Worm (Caenorhabditis elegans) whole organism, early embryonic: ENCODE results near the gene idpp-9.

ENCODE experiments used
- B0310.2 ChIP-seq: sonication (generic microtip); optimal IDR thresholded peaks from 2 replicates; lab custom pipeline; 2016; ENCODE audit warnings: mild to moderate bottlenecking, missing genetic modification characterization, missing compliant biosample characterization
- F13C5.2 ChIP-seq: sonication (generic microtip); optimal IDR thresholded peaks from 2 replicates; lab custom pipeline; 2017; ENCODE audit warnings: mild to moderate bottlenecking, missing genetic modification characterization, inconsistent platforms, missing compliant biosample characterization
- aly-1 ChIP-seq: sonication (generic microtip); optimal IDR thresholded peaks from 2 replicates; lab custom pipeline; 2016; ENCODE audit warnings: missing genetic modification characterization, missing compliant biosample characterization
- ama-1 ChIP-seq: fragments of 150-350 bp; optimal IDR thresholded peaks from 2 replicates; lab custom pipeline; 2014
- ceh-13 ChIP-seq: fragments of 200-800 bp; sonication (Bioruptor generic); optimal IDR thresholded peaks from 2 replicates; lab custom pipeline; 2018; ENCODE audit warnings: mild to moderate bottlenecking, missing genetic modification characterization, missing compliant biosample characterization
- ceh-36 ChIP-seq: sonication (generic microtip); optimal IDR thresholded peaks from 2 replicates; lab custom pipeline; 2016; ENCODE audit warnings: missing genetic modification characterization, inconsistent platforms, missing compliant biosample characterization
- ets-7 ChIP-seq: sonication (generic microtip); optimal IDR thresholded peaks from 2 replicates; lab custom pipeline; 2016; ENCODE audit warnings: missing genotype, missing genetic modification characterization, missing compliant biosample characterization
- flt-1 ChIP-seq: fragments of 200-800 bp; sonication (Bioruptor generic); IDR thresholded peaks from 2 replicates; pipeline ENCODE4 v1.3.6; 2022; ENCODE audit warnings: missing genetic modification characterization, missing compliant biosample characterization
- hmbx-1 ChIP-seq: sonication (generic microtip); optimal IDR thresholded peaks from 2 replicates; lab custom pipeline; 2016; ENCODE audit warnings: mild to moderate bottlenecking, missing genetic modification characterization, missing compliant biosample characterization
- hmg-4 ChIP-seq: fragments of 200-800 bp; sonication (Bioruptor generic); optimal IDR thresholded peaks from 2 replicates; lab custom pipeline; 2018; ENCODE audit warnings: mild to moderate bottlenecking, missing genetic modification characterization, missing compliant biosample characterization
- hnd-1 ChIP-seq: sonication (generic microtip); optimal IDR thresholded peaks from 2 replicates; lab custom pipeline; 2016; ENCODE audit warnings: missing genetic modification characterization, missing compliant biosample characterization
- pes-1 ChIP-seq: fragments of 200-800 bp; sonication (Bioruptor generic); IDR thresholded peaks from 2 replicates; pipeline ENCODE4 v1.3.6; 2022; ENCODE audit warnings: missing genetic modification reagents, missing genetic modification characterization, missing compliant biosample characterization
- scrt-1 ChIP-seq: fragments of 200-800 bp; sonication (Bioruptor generic); IDR thresholded peaks from 2 replicates; pipeline ENCODE4 v1.3.6; 2022; ENCODE audit warnings: missing genetic modification characterization, missing compliant biosample characterization
- sea-1 ChIP-seq: fragments of 200-800 bp; sonication (Bioruptor generic); conservative IDR thresholded peaks from 2 replicates; pipeline ENCODE4 v1.3.6; 2022; ENCODE audit warnings: missing genetic modification characterization, missing compliant biosample characterization
- tbx-11 ChIP-seq: fragments of 200-800 bp; sonication (Bioruptor generic); IDR thresholded peaks from 2 replicates; pipeline ENCODE4 v1.3.6; 2022; ENCODE audit warnings: missing genetic modification characterization, missing compliant biosample characterization
- tbx-37 ChIP-seq: fragments of 200-800 bp; sonication (Bioruptor generic); conservative IDR thresholded peaks from 2 replicates; pipeline ENCODE4 v1.3.6; 2022; ENCODE audit warnings: missing genetic modification reagents, missing genetic modification characterization, missing compliant biosample characterization
- tra-4 ChIP-seq: sonication (generic microtip); optimal IDR thresholded peaks from 2 replicates; lab custom pipeline; 2017; ENCODE audit warnings: missing genetic modification characterization, missing compliant biosample characterization

The idpp-9 gene

ce11 chrX:3915748-3916147 lies at the start of gene idpp-9:
Gene idpp-9, minus strand, starts transcription at chrX:3915848.
- TF ChIP-seq tbx-37 (GFP tag; lab: Robert Waterston, UW) (no peak), sea-1 (GFP tag; lab: Robert Waterston, UW) (no peak), scrt-1 (GFP tag; lab: Robert Waterston, UW) (no peak), hmg-4 (GFP tag; lab: Kevin White, UChicago) (no peak), B0310.2 (tag; lab: Kevin White, UChicago) (no peak), tbx-11 (GFP tag; lab: Robert Waterston, UW) (no peak)

ce11 chrX:3960345-3960744 lies 44.7 kb upstream of the idpp-9 start:
- TF ChIP-seq B0310.2 (tag; lab: Kevin White, UChicago) (no peak), ceh-36 (tag; lab: Kevin White, UChicago) (no peak), scrt-1 (GFP tag; lab: Robert Waterston, UW) (no peak)

- TF ChIP-seq hmbx-1 (tag; lab: Kevin White, UChicago) (no peak), ama-1 (lab: Kevin White, UChicago) (no peak), ceh-13 (GFP tag; lab: Kevin White, UChicago) (no peak)
These were observed 43.6 kb upstream of the idpp-9 start for ce11 chrX:3959221-3959620.

ce11 chrX:3958252-3958651 lies 42.6 kb upstream of the idpp-9 start, which contains the start of gene lin-18:
Gene lin-18, plus strand, starts transcription at chrX:3958552.
- TF ChIP-seq tra-4 (tag; lab: Kevin White, UChicago) (no peak), aly-1 (tag; lab: Kevin White, UChicago) (no peak), ceh-13 (GFP tag; lab: Kevin White, UChicago) (no peak), F13C5.2 (tag; lab: Kevin White, UChicago) (no peak), tbx-11 (GFP tag; lab: Robert Waterston, UW) (no peak), tbx-37 (GFP tag; lab: Robert Waterston, UW) (no peak), ama-1 (lab: Kevin White, UChicago) (no peak), scrt-1 (GFP tag; lab: Robert Waterston, UW) (no peak), hmbx-1 (tag; lab: Kevin White, UChicago) (no peak), pes-1 (GFP tag; lab: Robert Waterston, UW) (no peak), flt-1 (GFP tag; lab: Robert Waterston, UW) (no peak), ets-7 (tag; lab: Kevin White, UChicago) (no peak), hnd-1 (tag; lab: Kevin White, UChicago) (no peak), ceh-36 (tag; lab: Kevin White, UChicago) (no peak), sea-1 (GFP tag; lab: Robert Waterston, UW) (no peak), hmg-4 (GFP tag; lab: Kevin White, UChicago) (no peak), B0310.2 (tag; lab: Kevin White, UChicago) (no peak)

DNA sequence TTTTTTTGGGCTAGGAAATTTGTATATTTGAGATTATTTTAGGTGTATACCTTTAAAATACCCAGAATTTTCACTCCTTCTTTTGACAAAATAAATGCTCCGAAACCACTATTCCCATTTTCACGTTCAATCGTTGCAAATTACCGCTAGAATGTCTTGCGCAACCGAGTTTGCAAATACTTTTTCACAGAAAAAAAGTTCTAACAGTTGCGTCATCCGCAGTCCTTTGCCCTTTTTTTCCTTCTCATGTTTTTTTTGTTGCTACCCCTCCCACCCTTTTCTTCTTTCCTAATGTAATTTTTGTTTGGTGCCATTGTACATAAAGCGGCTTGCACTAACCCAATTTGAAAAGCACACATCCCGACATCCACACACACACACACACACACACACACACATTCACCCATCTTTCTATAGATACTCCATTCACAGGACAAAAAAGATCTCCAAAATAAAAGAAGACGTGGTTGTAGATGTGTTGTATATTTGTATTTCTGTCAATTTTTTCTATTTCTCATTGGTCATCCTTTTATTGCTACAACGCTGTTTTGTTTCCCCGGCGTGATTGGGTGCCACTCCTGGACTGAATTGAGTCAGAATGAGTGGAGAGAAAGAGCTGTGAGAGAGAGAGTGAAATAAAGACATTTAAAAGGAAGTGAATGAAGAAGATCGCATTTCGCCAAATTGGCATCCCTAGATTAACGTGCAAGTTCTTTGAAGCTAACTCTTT lies 42.0 kb upstream of the idpp-9 start:
- TF ChIP-seq hmg-4 (GFP tag; lab: Kevin White, UChicago), result no peak

ce11 chrX:3952737-3953136 lies 37.1 kb upstream of the idpp-9 start:
- TF ChIP-seq ama-1 (lab: Kevin White, UChicago) (no peak), hmg-4 (GFP tag; lab: Kevin White, UChicago) (no peak), aly-1 (tag; lab: Kevin White, UChicago) (no peak), tbx-11 (GFP tag; lab: Robert Waterston, UW) (no peak), pes-1 (GFP tag; lab: Robert Waterston, UW) (no peak), scrt-1 (GFP tag; lab: Robert Waterston, UW) (no peak), B0310.2 (tag; lab: Kevin White, UChicago) (no peak), flt-1 (GFP tag; lab: Robert Waterston, UW) (no peak), tra-4 (tag; lab: Kevin White, UChicago) (no peak), ceh-36 (tag; lab: Kevin White, UChicago) (no peak), ceh-13 (GFP tag; lab: Kevin White, UChicago) (no peak), tbx-37 (GFP tag; lab: Robert Waterston, UW) (no peak), sea-1 (GFP tag; lab: Robert Waterston, UW) (no peak), ets-7 (tag; lab: Kevin White, UChicago) (no peak), F13C5.2 (tag; lab: Kevin White, UChicago) (no peak)

ce11 chrX:3949763-3950162 lies 34.1 kb upstream of the idpp-9 start:
- TF ChIP-seq aly-1 (tag; lab: Kevin White, UChicago) (no peak), hmbx-1 (tag; lab: Kevin White, UChicago) (no peak), hmg-4 (GFP tag; lab: Kevin White, UChicago) (no peak), ama-1 (lab: Kevin White, UChicago) (no peak), B0310.2 (tag; lab: Kevin White, UChicago) (no peak), ets-7 (tag; lab: Kevin White, UChicago) (no peak), hnd-1 (tag; lab: Kevin White, UChicago) (no peak), tbx-37 (GFP tag; lab: Robert Waterston, UW) (no peak), F13C5.2 (tag; lab: Kevin White, UChicago) (no peak), ceh-13 (GFP tag; lab: Kevin White, UChicago) (no peak), scrt-1 (GFP tag; lab: Robert Waterston, UW) (no peak), tra-4 (tag; lab: Kevin White, UChicago) (no peak), tbx-11 (GFP tag; lab: Robert Waterston, UW) (no peak), sea-1 (GFP tag; lab: Robert Waterston, UW) (no peak), flt-1 (GFP tag; lab: Robert Waterston, UW) (no peak), pes-1 (GFP tag; lab: Robert Waterston, UW) (no peak), ceh-36 (tag; lab: Kevin White, UChicago) (no peak)
